Fruit fly (Drosophila melanogaster): ENCODE results near the gene bdwf.

The bdwf gene

dm6 chr3R:17080666-17081358 lies 37.9 kb upstream of the bdwf start (continued):
- peak; percentile 94 for TF ChIP-seq CG2120 (GFP tag; optimal IDR thresholded peaks at IDR 0.05)
- peak; percentile 78 for TF ChIP-seq Nf-YA (GFP tag; IDR thresholded peaks at IDR 0.05)
- peak; percentile 78 for TF ChIP-seq E2f2 (GFP tag; IDR thresholded peaks at IDR 0.05)
- TF ChIP-seq cg (GFP tag; optimal IDR thresholded peaks at IDR 0.05), result peak; percentile 26
- TF ChIP-seq Med (GFP tag), result peak; percentile 97
- TF ChIP-seq CG1792 (GFP tag; optimal IDR thresholded peaks at IDR 0.05), result peak; percentile 64
- TF ChIP-seq CG15601 (tag; optimal IDR thresholded peaks at IDR 0.05), result peak; percentile 94
- TF ChIP-seq CG9727 (GFP tag; optimal IDR thresholded peaks at IDR 0.05), result peak; percentile 97
- TF ChIP-seq CG32772 (GFP tag; IDR thresholded peaks at IDR 0.05), result peak; percentile 91
- peak; percentile 93 for TF ChIP-seq Camta (GFP tag; optimal IDR thresholded peaks at IDR 0.05)
- TF ChIP-seq dmrt11E (tag; optimal IDR thresholded peaks at IDR 0.05), result peak; percentile 96
- TF ChIP-seq fd3F (GFP tag; optimal IDR thresholded peaks at IDR 0.05), result peak; percentile 91
- TF ChIP-seq GATAe (GFP tag; conservative IDR thresholded peaks at IDR 0.05), result peak; percentile 47
- TF ChIP-seq lov (optimal IDR thresholded peaks at IDR 0.05), result no peak
- TF ChIP-seq lov (GFP tag; IDR thresholded peaks at IDR 0.05), result peak; percentile 90
- peak; percentile 93 for TF ChIP-seq tap (tag; optimal IDR thresholded peaks at IDR 0.05)
- TF ChIP-seq CG12299 (tag; optimal IDR thresholded peaks at IDR 0.05), result peak; percentile 96
- TF ChIP-seq CG7786 (GFP tag; optimal IDR thresholded peaks at IDR 0.05), result peak; percentile 88
- peak; percentile 92 for TF ChIP-seq CG13624 (GFP tag; optimal IDR thresholded peaks at IDR 0.05)
- TF ChIP-seq CG3065 (GFP tag; optimal IDR thresholded peaks at IDR 0.05), result peak; percentile 89
- peak; percentile 80 for TF ChIP-seq grn (GFP tag; optimal IDR thresholded peaks at IDR 0.05)
- peak; percentile 68 for TF ChIP-seq repo (GFP tag; optimal IDR thresholded peaks at IDR 0.05)
- peak; percentile 85 for TF ChIP-seq al (GFP tag; IDR thresholded peaks at IDR 0.05)
- peak; percentile 73 for TF ChIP-seq ab (GFP tag; optimal IDR thresholded peaks at IDR 0.05)
- TF ChIP-seq CG12071 (GFP tag; optimal IDR thresholded peaks at IDR 0.05), result peak; percentile 90
- peak; percentile 85 for TF ChIP-seq Atf3 (GFP tag; optimal IDR thresholded peaks at IDR 0.05)
- peak; percentile 90 for TF ChIP-seq Abd-B (GFP tag; optimal IDR thresholded peaks at IDR 0.05)
- TF ChIP-seq CG11695 (GFP tag; IDR thresholded peaks at IDR 0.05), result peak; percentile 98
- TF ChIP-seq Mes4 (GFP tag; optimal IDR thresholded peaks at IDR 0.05), result peak; percentile 89
- TF ChIP-seq bowl (GFP tag; IDR thresholded peaks at IDR 0.05), result peak; percentile 75; the same call in 1 of the 2 replicates
- peak; percentile 93 for TF ChIP-seq HLH3B (GFP tag; IDR thresholded peaks at IDR 0.05)
- peak; percentile 92 for TF ChIP-seq wor (GFP tag; IDR thresholded peaks at IDR 0.05)
- TF ChIP-seq esg (GFP tag; conservative IDR thresholded peaks at IDR 0.05), result peak; percentile 91
- peak; percentile 98 for TF ChIP-seq CG31441 (GFP tag; IDR thresholded peaks at IDR 0.05)
- peak; percentile 87 for TF ChIP-seq CG12155 (GFP tag; optimal IDR thresholded peaks at IDR 0.05)
- TF ChIP-seq BtbVII (GFP tag; optimal IDR thresholded peaks at IDR 0.05), result peak; percentile 95
- peak; percentile 77 for TF ChIP-seq CG10274 (GFP tag; optimal IDR thresholded peaks at IDR 0.05)
- peak; percentile 95 for TF ChIP-seq CG3281 (GFP tag; optimal IDR thresholded peaks at IDR 0.05)
- TF ChIP-seq CG7372 (GFP tag; IDR thresholded peaks at IDR 0.05), result peak; percentile 88
- peak; percentile 97 for TF ChIP-seq CG13775 (GFP tag; optimal IDR thresholded peaks at IDR 0.05)
- TF ChIP-seq inv (GFP tag; IDR thresholded peaks at IDR 0.05; ENCODE audit: partially characterized antibody), result no peak
- peak; percentile 44 to 60 for TF ChIP-seq insv (GFP tag; optimal IDR thresholded peaks at IDR 0.05)
- TF ChIP-seq chinmo (GFP tag; IDR thresholded peaks at IDR 0.05; ENCODE audit: partially characterized antibody), result no peak
- TF ChIP-seq slbo (GFP tag; IDR thresholded peaks at IDR 0.05), result peak; percentile 93
- TF ChIP-seq pros (GFP tag; optimal IDR thresholded peaks at IDR 0.05), result peak; percentile 64
- peak; percentile 94 for TF ChIP-seq CG17328 (GFP tag; IDR thresholded peaks at IDR 0.05)
- no peak for TF ChIP-seq unc-4 (GFP tag; IDR thresholded peaks at IDR 0.05; ENCODE audit: partially characterized antibody)
- TF ChIP-seq CG4360 (GFP tag; IDR thresholded peaks at IDR 0.05), result peak; percentile 69
- TF ChIP-seq CG12104 (GFP tag; optimal IDR thresholded peaks at IDR 0.05), result peak; percentile 94
- TF ChIP-seq Hand (GFP tag; optimal IDR thresholded peaks at IDR 0.05), result peak; percentile 93
